Worm (Caenorhabditis elegans) whole organism, young adult: ENCODE data around the gene T20G5.13.

Experiments
- B0261.1 ChIP-seq: sonication (generic microtip); optimal IDR thresholded peaks from 2 replicates; lab custom pipeline; 2016; ENCODE audit warnings: mild to moderate bottlenecking, missing genetic modification characterization, moderate library complexity, missing compliant biosample characterization
- C06A6.2 ChIP-seq: fragments of 200-800 bp; sonication (Bioruptor generic); conservative IDR thresholded peaks from 2 replicates; pipeline ENCODE4 v1.3.6; 2022; ENCODE audit warnings: missing genetic modification characterization, missing compliant biosample characterization
- F22D6.2 ChIP-seq: sonication (generic microtip); optimal IDR thresholded peaks from 2 replicates; lab custom pipeline; 2016; ENCODE audit warnings: mild to moderate bottlenecking, missing genetic modification characterization, missing compliant biosample characterization
- F33H1.4 ChIP-seq: fragments of 200-800 bp; sonication (Bioruptor generic); IDR thresholded peaks from 2 replicates; pipeline ENCODE4 v1.3.6; 2022; ENCODE audit warnings: missing genetic modification reagents, missing genetic modification characterization, missing compliant biosample characterization
- F39B2.1 ChIP-seq: fragments of 200-800 bp; sonication (Bioruptor generic); IDR thresholded peaks from 2 replicates; pipeline ENCODE4 v1.3.6; 2022; ENCODE audit warnings: missing genetic modification reagents, missing genetic modification characterization, missing compliant biosample characterization
- F49E8.2 ChIP-seq: sonication (generic microtip); optimal IDR thresholded peaks from 3 replicates; lab custom pipeline; 2017; ENCODE audit warnings: missing genetic modification characterization, mild to moderate bottlenecking, missing compliant biosample characterization, antibody characterized with exemption, moderate library complexity; ENCODE audit not compliant: insufficient read depth
- T26A5.8 ChIP-seq: sonication (generic microtip); optimal IDR thresholded peaks from 2 replicates; lab custom pipeline; 2016; ENCODE audit warnings: missing genetic modification characterization, missing compliant biosample characterization
- Y53G8AR.9 ChIP-seq: fragments of 200-800 bp; sonication (Bioruptor generic); conservative IDR thresholded peaks from 2 replicates; pipeline ENCODE4 v1.3.6; 2022; ENCODE audit warnings: missing genetic modification reagents, missing genetic modification characterization, missing compliant biosample characterization
- Y67H2A.10 ChIP-seq: fragments of 200-800 bp; sonication (Bioruptor generic); conservative IDR thresholded peaks from 2 replicates; pipeline ENCODE4 v1.3.6; 2022; ENCODE audit warnings: missing genetic modification reagents, missing genetic modification characterization, missing compliant biosample characterization
- Y79H2A.3 ChIP-seq: fragments of 200-800 bp; sonication (Bioruptor generic); conservative IDR thresholded peaks from 2 replicates; pipeline ENCODE4 v1.3.6; 2022; ENCODE audit warnings: missing genetic modification reagents, missing genetic modification characterization, missing compliant biosample characterization
- ZK185.1 ChIP-seq: sonication (generic microtip); optimal IDR thresholded peaks from 2 replicates; lab custom pipeline; 2016; ENCODE audit warnings: mild to moderate bottlenecking, missing genetic modification characterization, missing compliant biosample characterization; ENCODE audit not compliant: poor library complexity, severe bottlenecking
- ama-1 ChIP-seq, 3 experiments: fragments of 150-350 bp in 1 of 3; sonication (generic microtip) in 2 of 3; optimal IDR thresholded peaks; 2 replicates each; lab custom pipeline; 2014 to 2018; ENCODE audit warnings: missing biosample characterization in 2 of 3, missing genetic modification characterization in 2 of 3, missing genetic modification reagents in 2 of 3
- aptf-2 ChIP-seq: fragments of 200-800 bp; sonication (Bioruptor generic); conservative IDR thresholded peaks from 2 replicates; pipeline ENCODE4 v1.3.6; 2022; ENCODE audit warnings: missing genetic modification reagents, missing genetic modification characterization, missing compliant biosample characterization
- aptf-3 ChIP-seq: fragments of 200-800 bp; sonication (Bioruptor generic); IDR thresholded peaks from 2 replicates; pipeline ENCODE4 v1.3.6; 2022; ENCODE audit warnings: missing genetic modification characterization, missing compliant biosample characterization
- attf-3 ChIP-seq: fragments of 200-800 bp; sonication (Bioruptor generic); conservative IDR thresholded peaks from 2 replicates; pipeline ENCODE4 v1.3.6; 2022; ENCODE audit warnings: missing genetic modification reagents, missing genetic modification characterization, missing compliant biosample characterization
- cebp-1 ChIP-seq, 2 experiments: fragments of 200-800 bp in 1 of 2; sonication (Bioruptor generic) in 1 of 2; sonication (generic microtip) in 1 of 2; IDR thresholded peaks in 1 of 2; optimal IDR thresholded peaks in 1 of 2; 2 replicates each; pipeline versions ENCODE4 v1.3.6 to Lab custom; 2017 to 2022; ENCODE audit warnings: missing compliant biosample characterization in 2 of 2, missing genetic modification characterization in 2 of 2, mild to moderate bottlenecking in 1 of 2, missing genetic modification reagents in 1 of 2, moderate library complexity in 1 of 2
- ceh-100 ChIP-seq: fragments of 200-800 bp; sonication (Bioruptor generic); IDR thresholded peaks from 2 replicates; pipeline ENCODE4 v1.3.6; 2022; ENCODE audit warnings: missing genetic modification reagents, missing genetic modification characterization, missing compliant biosample characterization
- ceh-79 ChIP-seq: sonication (generic microtip); optimal IDR thresholded peaks from 2 replicates; lab custom pipeline; 2017; ENCODE audit warnings: mild to moderate bottlenecking, missing genetic modification characterization, missing compliant biosample characterization
- egl-18 ChIP-seq: fragments of 200-800 bp; sonication (Bioruptor generic); IDR thresholded peaks from 2 replicates; pipeline ENCODE4 v1.3.6; 2022; ENCODE audit warnings: missing genetic modification reagents, missing genetic modification characterization, missing compliant biosample characterization
- ekl-4 ChIP-seq: fragments of 200-800 bp; sonication (Bioruptor generic); IDR thresholded peaks from 2 replicates; pipeline ENCODE4 v1.3.6; 2022; ENCODE audit warnings: missing genetic modification reagents, missing genetic modification characterization, missing compliant biosample characterization
- gei-17 ChIP-seq: fragments of 200-800 bp; sonication (Bioruptor generic); optimal IDR thresholded peaks from 2 replicates; lab custom pipeline; 2018; ENCODE audit warnings: mild to moderate bottlenecking, missing genetic modification characterization, missing compliant biosample characterization
- hsf-1 ChIP-seq: fragments of 200-800 bp; sonication (Bioruptor generic); IDR thresholded peaks from 2 replicates; pipeline ENCODE4 v1.3.6; 2022; ENCODE audit warnings: missing genetic modification reagents, missing genetic modification characterization, missing compliant biosample characterization
- lin-26 ChIP-seq: fragments of 200-800 bp; sonication (Bioruptor generic); IDR thresholded peaks from 2 replicates; pipeline ENCODE4 v1.3.6; 2022; ENCODE audit warnings: missing genetic modification reagents, missing genetic modification characterization, missing compliant biosample characterization
- lsy-27 ChIP-seq: sonication (generic microtip); optimal IDR thresholded peaks from 2 replicates; lab custom pipeline; 2017; ENCODE audit warnings: missing genetic modification characterization, mild to moderate bottlenecking, missing compliant biosample characterization, antibody characterized with exemption, missing genotype, borderline replicate concordance; ENCODE audit not compliant: insufficient read depth
- madf-3 ChIP-seq: fragments of 200-800 bp; sonication (Bioruptor generic); IDR thresholded peaks from 2 replicates; pipeline ENCODE4 v1.3.6; 2022; ENCODE audit warnings: missing genetic modification reagents, missing genetic modification characterization, missing compliant biosample characterization
- mcd-1 ChIP-seq: fragments of 200-800 bp; sonication (Bioruptor generic); IDR thresholded peaks from 2 replicates; pipeline ENCODE4 v1.3.6; 2022; ENCODE audit warnings: missing genetic modification reagents, missing genetic modification characterization, missing compliant biosample characterization
- mel-28 ChIP-seq: sonication (generic microtip); optimal IDR thresholded peaks from 2 replicates; lab custom pipeline; 2016; ENCODE audit warnings: borderline replicate concordance, mild to moderate bottlenecking, missing genetic modification characterization, missing compliant biosample characterization
- nfyb-1 ChIP-seq: fragments of 200-800 bp; sonication (Bioruptor generic); IDR thresholded peaks from 2 replicates; pipeline ENCODE4 v1.3.6; 2022; ENCODE audit warnings: missing genetic modification reagents, missing genetic modification characterization, missing compliant biosample characterization
- nhr-80 ChIP-seq: sonication (generic microtip); optimal IDR thresholded peaks from 2 replicates; lab custom pipeline; 2016; ENCODE audit warnings: missing genetic modification characterization, missing compliant biosample characterization
- repo-1 ChIP-seq: sonication (generic microtip); optimal IDR thresholded peaks from 2 replicates; lab custom pipeline; 2017; ENCODE audit warnings: mild to moderate bottlenecking, missing genetic modification characterization, missing compliant biosample characterization
- somi-1 ChIP-seq: fragments of 200-800 bp; sonication (Bioruptor generic); optimal IDR thresholded peaks from 2 replicates; lab custom pipeline; 2018; ENCODE audit warnings: mild to moderate bottlenecking, missing genetic modification characterization, missing compliant biosample characterization
- unc-130 ChIP-seq: sonication (generic microtip); optimal IDR thresholded peaks from 2 replicates; lab custom pipeline; 2016; ENCODE audit warnings: missing genetic modification reagents, missing genetic modification characterization, missing compliant biosample characterization
- xnd-1 ChIP-seq: sonication (generic microtip); optimal IDR thresholded peaks from 2 replicates; lab custom pipeline; 2016; ENCODE audit warnings: missing genotype, missing genetic modification reagents, missing genetic modification characterization, missing compliant biosample characterization
- ztf-26 ChIP-seq: sonication (generic microtip); optimal IDR thresholded peaks from 2 replicates; lab custom pipeline; 2017; ENCODE audit warnings: missing genetic modification characterization, missing compliant biosample characterization
- ztf-28 ChIP-seq: fragments of 200-800 bp; sonication (Bioruptor generic); IDR thresholded peaks from 2 replicates; pipeline ENCODE4 v1.3.6; 2022; ENCODE audit warnings: missing genetic modification reagents, missing genetic modification characterization, missing compliant biosample characterization
- ztf-3 ChIP-seq: fragments of 200-800 bp; sonication (Bioruptor generic); optimal IDR thresholded peaks from 2 replicates; lab custom pipeline; 2018; ENCODE audit warnings: mild to moderate bottlenecking, missing genetic modification characterization, missing compliant biosample characterization

The T20G5.13 gene

DNA sequence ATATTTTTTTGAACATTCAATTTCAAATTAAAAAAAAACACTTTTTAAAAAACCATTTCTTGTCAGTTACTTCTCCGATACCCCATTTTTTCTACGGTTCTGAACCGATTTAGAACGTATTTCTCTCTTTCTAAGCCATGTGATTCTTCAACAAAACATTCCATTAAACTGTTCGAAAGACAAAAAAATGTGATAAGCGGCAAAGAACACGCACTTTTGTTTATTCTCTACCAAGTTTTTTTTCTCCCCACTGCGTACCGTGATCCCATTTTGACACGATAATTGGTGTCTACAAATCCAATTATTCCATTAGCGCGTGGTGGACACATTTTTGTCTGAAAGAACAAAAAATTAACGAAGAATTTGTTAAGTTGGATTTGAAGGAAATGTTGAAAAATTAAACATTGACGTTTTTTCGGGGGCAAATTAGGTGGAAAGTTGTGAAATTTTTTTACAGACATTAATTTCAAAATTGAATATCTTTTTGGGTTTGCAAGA is 40.2 kb upstream of the T20G5.13 start:
- peak; percentile 35 for TF ChIP-seq ztf-26 (tag; lab: Kevin White, UChicago)
- TF ChIP-seq somi-1 (GFP tag; lab: Kevin White, UChicago), result peak; percentile 51
- no peak for TF ChIP-seq cebp-1 (GFP tag; IDR thresholded peaks at IDR 0.05; lab: Robert Waterston, UW)
- TF ChIP-seq cebp-1 (tag; optimal IDR thresholded peaks at IDR 0.05; lab: Kevin White, UChicago), result peak; percentile 10
- TF ChIP-seq ama-1 (optimal IDR thresholded peaks at IDR 0.05; lab: Kevin White, UChicago), result no peak
- no peak for TF ChIP-seq ama-1 (GFP tag; optimal IDR thresholded peaks at IDR 0.05; lab: Kevin White, UChicago)

ce11 chrIII:10240073-10240472 is 38.9 kb upstream of the T20G5.13 start:
- no peak for TF ChIP-seq aptf-2 (GFP tag; lab: Robert Waterston, UW)
- no peak for TF ChIP-seq hsf-1 (GFP tag; lab: Robert Waterston, UW)
- no peak for TF ChIP-seq F49E8.2 (tag; lab: Kevin White, UChicago)
- no peak for TF ChIP-seq C06A6.2
- TF ChIP-seq B0261.1 (tag; lab: Kevin White, UChicago), result no peak
- no peak for TF ChIP-seq mcd-1 (GFP tag; lab: Robert Waterston, UW)
- no peak for TF ChIP-seq nhr-80
- TF ChIP-seq F33H1.4 (GFP tag; lab: Robert Waterston, UW), result no peak
- TF ChIP-seq ZK185.1 (tag; lab: Kevin White, UChicago), result no peak
- no peak for TF ChIP-seq unc-130
- no peak for TF ChIP-seq xnd-1
- no peak for TF ChIP-seq madf-3 (GFP tag; lab: Robert Waterston, UW)
- no peak for TF ChIP-seq egl-18 (GFP tag; lab: Robert Waterston, UW)
- no peak for TF ChIP-seq Y53G8AR.9
- TF ChIP-seq nfyb-1 (GFP tag; lab: Robert Waterston, UW), result no peak
- no peak for TF ChIP-seq F39B2.1
- no peak for TF ChIP-seq F22D6.2 (tag; lab: Kevin White, UChicago)
- TF ChIP-seq T26A5.8 (tag; lab: Kevin White, UChicago), result no peak

- TF ChIP-seq lin-26 (GFP tag; lab: Robert Waterston, UW) (peak; percentile 42; the same call in 1 of the 2 replicates), repo-1 (tag; lab: Kevin White, UChicago) (no peak)
Measured at ce11 chrIII:10238448-10239154, 37.5 kb upstream of the T20G5.13 start, which contains the start of gene Y70G10A.3. Y70G10A.3 (plus strand) TSS chrIII:10239104.

- TF ChIP-seq lsy-27, result no peak
- no peak for TF ChIP-seq ztf-3 (GFP tag; lab: Kevin White, UChicago)
Measured at ce11 chrIII:10236291-10236871, 35.2 kb upstream of the T20G5.13 start.

DNA sequence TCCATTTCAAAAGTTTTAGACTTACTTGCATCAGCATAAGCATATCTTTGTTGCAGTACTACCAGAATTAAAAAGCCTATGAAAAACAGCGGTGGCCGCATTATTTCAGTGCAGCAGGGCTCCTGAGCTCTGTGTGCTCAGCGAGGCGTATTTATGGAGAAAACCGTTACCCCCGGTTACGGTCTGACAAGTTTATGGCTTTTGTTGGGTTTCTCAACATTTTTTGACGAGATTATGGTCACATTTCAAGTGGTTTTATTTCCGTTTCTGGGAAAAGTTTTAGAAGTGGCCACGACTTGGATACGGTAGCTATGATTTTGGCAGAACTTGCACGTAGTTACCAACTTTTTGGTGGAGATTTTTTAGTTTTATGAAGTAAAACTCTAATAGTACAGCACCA is 32.8 kb upstream of the T20G5.13 start, which contains the start of gene paml-1:
paml-1 (minus strand) TSS at position 101 of the 400 bp plus-strand sequence.
- TF ChIP-seq attf-3, result no peak
- TF ChIP-seq ztf-26 (tag; lab: Kevin White, UChicago), result no peak
- TF ChIP-seq aptf-3, result no peak
- TF ChIP-seq gei-17 (GFP tag; lab: Kevin White, UChicago), result no peak
- TF ChIP-seq Y67H2A.10 (GFP tag; lab: Robert Waterston, UW), result no peak
- no peak for TF ChIP-seq xnd-1
- TF ChIP-seq mel-28 (tag; lab: Kevin White, UChicago), result no peak
- no peak for TF ChIP-seq ceh-79 (tag; lab: Kevin White, UChicago)
- TF ChIP-seq Y79H2A.3 (GFP tag; lab: Robert Waterston, UW), result no peak
- TF ChIP-seq ztf-28 (GFP tag; lab: Robert Waterston, UW), result no peak
- TF ChIP-seq ceh-100, result no peak
- TF ChIP-seq ekl-4 (GFP tag; lab: Robert Waterston, UW), result no peak
